Fruit fly (Drosophila melanogaster) whole organism, embryonic: Measurements from ENCODE around the gene wam.
A peak's percentile ranks its signal among the peaks of the same experiment; 100 is the strongest.

Experiments used
- BEAF-32 ChIP-seq: fragments of 200-800 bp; sonication (Bioruptor generic); optimal IDR thresholded peaks from 3 replicates; lab custom pipeline; 2017; ENCODE audit warnings: missing biosample characterization, missing genetic modification characterization, mild to moderate bottlenecking, moderate library complexity, missing genetic modification reagents
- CG10366 ChIP-seq: fragments of 200-800 bp; sonication (Bioruptor generic); IDR thresholded peaks from 2 replicates; pipeline ENCODE4 v1.3.6; 2022; ENCODE audit warnings: missing biosample characterization, missing genetic modification characterization
- CG11085 ChIP-seq: fragments of 200-800 bp; sonication (Bioruptor generic); IDR thresholded peaks from 2 replicates; pipeline ENCODE4 v1.3.6; 2022; ENCODE audit warnings: missing biosample characterization, missing genetic modification characterization
- CG11560 ChIP-seq: fragments of 200-800 bp; sonication (Bioruptor generic); IDR thresholded peaks from 3 replicates; pipeline ENCODE4 v1.3.6; 2022; ENCODE audit warnings: missing biosample characterization, missing genetic modification characterization
- CG12219 ChIP-seq: fragments of 200-800 bp; sonication (Bioruptor generic); optimal IDR thresholded peaks from 3 replicates; lab custom pipeline; 2018; ENCODE audit warnings: missing biosample characterization, mild to moderate bottlenecking, missing genetic modification characterization
- CG13775 ChIP-seq: fragments of 200-800 bp; sonication (Bioruptor generic); optimal IDR thresholded peaks from 3 replicates; lab custom pipeline; 2017; ENCODE audit warnings: missing biosample characterization, mild to moderate bottlenecking, missing genetic modification characterization
- CG15269 ChIP-seq: fragments of 200-800 bp; sonication (Bioruptor generic); optimal IDR thresholded peaks from 2 replicates; lab custom pipeline; 2018; ENCODE audit warnings: missing biosample characterization, mild to moderate bottlenecking, missing genetic modification characterization, moderate library complexity
- CG1529 ChIP-seq: fragments of 200-800 bp; sonication (Bioruptor generic); optimal IDR thresholded peaks from 3 replicates; lab custom pipeline; 2018; ENCODE audit warnings: missing biosample characterization, missing genetic modification characterization
- CG16815 ChIP-seq: fragments of 200-800 bp; sonication (Bioruptor generic); optimal IDR thresholded peaks from 3 replicates; lab custom pipeline; 2017; ENCODE audit warnings: missing biosample characterization, mild to moderate bottlenecking, missing genetic modification characterization
- CG17612 ChIP-seq: fragments of 200-800 bp; sonication (Bioruptor generic); IDR thresholded peaks from 2 replicates; pipeline ENCODE4 v1.3.6; 2022; ENCODE audit warnings: missing biosample characterization, missing genetic modification characterization
- CG2129 ChIP-seq: fragments of 200-800 bp; sonication (Bioruptor generic); IDR thresholded peaks from 2 replicates; pipeline ENCODE4 v1.3.6; 2022; ENCODE audit warnings: missing biosample characterization, missing genetic modification characterization; ENCODE audit not compliant: partially characterized antibody
- CG2889 ChIP-seq: fragments of 200-800 bp; sonication (Bioruptor generic); IDR thresholded peaks from 3 replicates; pipeline ENCODE4 v1.3.6; 2022; ENCODE audit warnings: missing biosample characterization, missing genetic modification characterization
- CG34224 ChIP-seq: fragments of 200-800 bp; sonication (Bioruptor generic); IDR thresholded peaks from 3 replicates; pipeline ENCODE4 v1.3.6; 2022; ENCODE audit warnings: missing biosample characterization, missing genetic modification characterization; ENCODE audit not compliant: partially characterized antibody
- CG4617 ChIP-seq: fragments of 200-800 bp; sonication (Bioruptor generic); optimal IDR thresholded peaks from 3 replicates; lab custom pipeline; 2016; ENCODE audit warnings: missing biosample characterization, missing genetic modification characterization, borderline replicate concordance
- CG4707 ChIP-seq: fragments of 200-800 bp; sonication (Bioruptor generic); optimal IDR thresholded peaks from 2 replicates; lab custom pipeline; 2018; ENCODE audit warnings: missing biosample characterization, mild to moderate bottlenecking, missing genetic modification characterization, moderate library complexity
- CG6683 ChIP-seq: fragments of 200-800 bp; sonication (Bioruptor generic); optimal IDR thresholded peaks from 2 replicates; lab custom pipeline; 2017; ENCODE audit warnings: missing biosample characterization, mild to moderate bottlenecking, missing genetic modification characterization, missing genetic modification reagents
- CG6813 ChIP-seq: fragments of 200-800 bp; sonication (Bioruptor generic); optimal IDR thresholded peaks from 2 replicates; lab custom pipeline; 2017; ENCODE audit warnings: missing biosample characterization, missing genetic modification characterization, mild to moderate bottlenecking, moderate library complexity, missing genetic modification reagents
- CG7745 ChIP-seq: fragments of 200-800 bp; sonication (Bioruptor generic); optimal IDR thresholded peaks from 2 replicates; lab custom pipeline; 2018; ENCODE audit warnings: missing biosample characterization, mild to moderate bottlenecking, missing genetic modification characterization, moderate library complexity
- CG8765 ChIP-seq: fragments of 200-800 bp; sonication (Bioruptor generic); IDR thresholded peaks from 2 replicates; pipeline ENCODE4 v1.3.6; 2022; ENCODE audit warnings: missing biosample characterization, missing genetic modification characterization
- Dip3 ChIP-seq: fragments of 200-800 bp; sonication (Bioruptor generic); optimal IDR thresholded peaks from 3 replicates; lab custom pipeline; 2016; ENCODE audit warnings: missing biosample characterization, missing genetic modification characterization
- Doc2 ChIP-seq: fragments of 200-800 bp; sonication (Bioruptor generic); IDR thresholded peaks from 2 replicates; pipeline ENCODE4 v1.3.6; 2022; ENCODE audit warnings: missing biosample characterization, missing genetic modification characterization
- GATAe ChIP-seq: fragments of 200-800 bp; sonication (Bioruptor generic); conservative IDR thresholded peaks from 2 replicates; pipeline ENCODE4 v1.3.6; 2022; ENCODE audit warnings: missing biosample characterization, missing genetic modification characterization
- Gug ChIP-seq: fragments of 200-800 bp; sonication (Bioruptor generic); IDR thresholded peaks from 4 replicates; pipeline ENCODE4 v1.3.6; 2022; ENCODE audit warnings: missing biosample characterization, missing genetic modification characterization
- H2.0 ChIP-seq: fragments of 200-800 bp; sonication (Bioruptor generic); IDR thresholded peaks from 2 replicates; pipeline ENCODE4 v1.3.6; 2022; ENCODE audit warnings: missing biosample characterization, missing genetic modification characterization
- Kr ChIP-seq: fragments of 200-800 bp; sonication (Bioruptor generic); optimal IDR thresholded peaks from 2 replicates; lab custom pipeline; 2017; ENCODE audit warnings: missing biosample characterization, mild to moderate bottlenecking, missing genetic modification characterization
- Lim3 ChIP-seq: fragments of 200-800 bp; sonication (Bioruptor generic); IDR thresholded peaks from 2 replicates; pipeline ENCODE4 v1.3.6; 2022; ENCODE audit warnings: missing biosample characterization, missing genetic modification characterization
- MESR4 ChIP-seq: fragments of 200-800 bp; sonication (Bioruptor generic); optimal IDR thresholded peaks from 2 replicates; lab custom pipeline; 2018; ENCODE audit warnings: missing biosample characterization, mild to moderate bottlenecking, missing genetic modification characterization, moderate library complexity
- NK7.1 ChIP-seq: fragments of 200-800 bp; sonication (Bioruptor generic); optimal IDR thresholded peaks from 3 replicates; lab custom pipeline; 2016; ENCODE audit warnings: missing biosample characterization, missing genetic modification characterization
- Opbp ChIP-seq: fragments of 200-800 bp; sonication (Bioruptor generic); IDR thresholded peaks from 3 replicates; pipeline ENCODE4 v1.3.6; 2022; ENCODE audit warnings: missing biosample characterization, missing genetic modification characterization; ENCODE audit not compliant: partially characterized antibody
- Side ChIP-seq: fragments of 200-800 bp; sonication (Bioruptor generic); optimal IDR thresholded peaks from 2 replicates; lab custom pipeline; 2016; ENCODE audit warnings: missing biosample characterization, missing genetic modification characterization
- TFAM ChIP-seq: fragments of 200-800 bp; sonication (Bioruptor generic); optimal IDR thresholded peaks from 2 replicates; lab custom pipeline; 2017; ENCODE audit warnings: missing biosample characterization, missing genetic modification characterization, inconsistent platforms
- ara ChIP-seq: fragments of 200-800 bp; sonication (Bioruptor generic); IDR thresholded peaks from 2 replicates; pipeline ENCODE4 v1.3.6; 2022; ENCODE audit warnings: missing biosample characterization, missing genetic modification characterization
- cato ChIP-seq: fragments of 200-800 bp; sonication (Bioruptor generic); optimal IDR thresholded peaks from 2 replicates; lab custom pipeline; 2016; ENCODE audit warnings: missing biosample characterization, missing genetic modification characterization, borderline replicate concordance
- crol ChIP-seq: fragments of 200-800 bp; sonication (Bioruptor generic); IDR thresholded peaks from 2 replicates; pipeline ENCODE4 v1.3.6; 2022; ENCODE audit warnings: missing biosample characterization, missing genetic modification characterization
- emc ChIP-seq: fragments of 200-800 bp; sonication (Bioruptor generic); optimal IDR thresholded peaks from 2 replicates; lab custom pipeline; 2016; ENCODE audit warnings: missing biosample characterization, missing genetic modification characterization
- eve ChIP-seq, 2 experiments: fragments of >200 bp; optimal IDR thresholded peaks; 2 replicates each; lab custom pipeline; 2017; ENCODE audit warnings: missing biosample characterization in 2 of 2, missing genetic modification characterization in 2 of 2
- ewg ChIP-seq: fragments of 200-800 bp; sonication (Bioruptor generic); optimal IDR thresholded peaks from 3 replicates; lab custom pipeline; 2017; ENCODE audit warnings: mild to moderate bottlenecking, missing biosample characterization, missing genetic modification reagents, missing genetic modification characterization
- gce ChIP-seq: fragments of 200-800 bp; sonication (Bioruptor generic); IDR thresholded peaks from 3 replicates; pipeline ENCODE4 v1.3.6; 2022; ENCODE audit warnings: missing biosample characterization, missing genetic modification characterization
- gcm2 ChIP-seq: fragments of 200-800 bp; sonication (Bioruptor generic); optimal IDR thresholded peaks from 2 replicates; lab custom pipeline; 2016; ENCODE audit warnings: missing biosample characterization, missing genetic modification characterization
- gsb ChIP-seq: fragments of 200-800 bp; sonication (Bioruptor generic); IDR thresholded peaks from 2 replicates; pipeline ENCODE4 v1.3.6; 2022; ENCODE audit warnings: missing biosample characterization, missing genetic modification characterization
- gt ChIP-seq: fragments of 200-800 bp; sonication (Bioruptor generic); IDR thresholded peaks from 2 replicates; pipeline ENCODE4 v1.3.6; 2022; ENCODE audit warnings: missing biosample characterization, missing genetic modification characterization
- hth ChIP-seq: fragments of >200 bp; optimal IDR thresholded peaks from 2 replicates; lab custom pipeline; 2017; ENCODE audit warnings: inconsistent platforms
- jumu ChIP-seq: fragments of 200-800 bp; sonication (Bioruptor generic); optimal IDR thresholded peaks from 3 replicates; lab custom pipeline; 2016; ENCODE audit warnings: missing biosample characterization, missing genetic modification characterization
- nerfin-1 ChIP-seq: fragments of 200-800 bp; sonication (Bioruptor generic); optimal IDR thresholded peaks from 3 replicates; lab custom pipeline; 2019; ENCODE audit warnings: missing biosample characterization, mild to moderate bottlenecking, missing genetic modification characterization, moderate library complexity
- row ChIP-seq: fragments of 200-800 bp; sonication (Bioruptor generic); IDR thresholded peaks from 3 replicates; pipeline ENCODE4 v1.3.6; 2022; ENCODE audit warnings: missing biosample characterization, missing genetic modification characterization
- salm ChIP-seq: fragments of 200-800 bp; sonication (Bioruptor generic); optimal IDR thresholded peaks from 2 replicates; lab custom pipeline; 2018; ENCODE audit warnings: missing biosample characterization, mild to moderate bottlenecking, missing genetic modification characterization
- sqz ChIP-seq: fragments of 200-800 bp; sonication (Bioruptor generic); optimal IDR thresholded peaks from 3 replicates; lab custom pipeline; 2018; ENCODE audit warnings: missing biosample characterization, mild to moderate bottlenecking, missing genetic modification characterization
- ttk ChIP-seq: fragments of 200-800 bp; sonication (Bioruptor generic); IDR thresholded peaks from 2 replicates; pipeline ENCODE4 v2.1.2; 2022; ENCODE audit warnings: missing biosample characterization, missing genetic modification characterization
- tup ChIP-seq: fragments of 200-800 bp; sonication (Bioruptor generic); optimal IDR thresholded peaks from 2 replicates; lab custom pipeline; 2016; ENCODE audit warnings: missing biosample characterization, mild to moderate bottlenecking, missing genetic modification characterization, moderate library complexity
- vfl ChIP-seq: fragments of 200-800 bp; sonication (Bioruptor generic); optimal IDR thresholded peaks from 2 replicates; lab custom pipeline; 2016; ENCODE audit warnings: missing biosample characterization, missing genetic modification characterization

The wam gene

DNA sequence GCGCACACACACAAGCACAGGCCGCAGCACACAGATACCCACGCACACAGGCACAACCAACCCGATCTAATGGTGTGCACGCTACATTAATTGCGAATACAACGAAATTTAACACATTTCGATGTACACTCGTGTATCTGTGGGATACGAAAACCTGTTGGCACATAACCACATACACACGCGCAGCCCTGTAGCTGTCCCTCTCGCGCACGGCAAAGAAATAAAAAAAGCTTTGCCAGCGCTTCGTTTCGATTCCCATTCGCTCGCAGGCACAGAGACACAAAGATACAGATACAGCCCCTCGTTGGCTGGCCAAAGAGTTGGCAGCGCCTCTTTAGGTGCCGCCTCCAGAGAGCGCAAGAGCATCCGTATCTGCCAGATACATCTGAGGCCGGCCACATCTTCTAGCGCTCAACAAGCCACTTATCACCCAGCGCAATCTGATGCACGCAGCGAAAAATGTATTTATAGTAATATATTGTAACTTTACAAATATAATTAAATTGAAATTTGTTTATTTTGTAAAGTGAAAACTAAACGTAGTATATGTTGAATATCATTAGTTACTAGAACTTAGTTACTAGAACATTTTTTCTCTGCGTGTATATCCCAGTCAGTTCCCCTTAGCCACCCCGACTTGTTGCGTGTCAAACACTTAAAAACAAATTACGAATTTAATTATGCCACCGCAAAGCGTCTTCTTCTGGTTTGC, 5.4 kb upstream of the wam start (continued):
- TF ChIP-seq row (GFP tag; lab: Robert Waterston, UW) (peak; percentile 75), CG4617 (GFP tag; lab: Kevin White, UChicago) (no peak), CG6813 (GFP tag; lab: Kevin White, UChicago) (peak; percentile 29), gt (GFP tag; lab: Robert Waterston, UW) (no peak), CG16815 (GFP tag; lab: Kevin White, UChicago) (peak; percentile 34), CG4707 (no peak), BEAF-32 (GFP tag; lab: Kevin White, UChicago) (no peak), CG34224 (GFP tag; lab: Robert Waterston, UW) (peak; percentile 26; the same call in 1 of the 3 replicates), MESR4 (GFP tag; lab: Kevin White, UChicago) (no peak), vfl (GFP tag; lab: Kevin White, UChicago) (no peak), Dip3 (no peak), salm (tag; lab: Kevin White, UChicago) (no peak), Side (no peak), crol (GFP tag; lab: Robert Waterston, UW) (no peak), TFAM (no peak), CG6683 (GFP tag; lab: Kevin White, UChicago) (no peak), Kr (GFP tag; lab: Kevin White, UChicago) (no peak), H2.0 (GFP tag; lab: Robert Waterston, UW) (peak; percentile 28; the same call in 1 of the 2 replicates), CG2889 (GFP tag; lab: Robert Waterston, UW) (no peak), Opbp (GFP tag; lab: Robert Waterston, UW) (peak; percentile 15; the same call in 1 of the 3 replicates), ttk (GFP tag; lab: Robert Waterston, UW) (peak; percentile 72), CG13775 (GFP tag; lab: Kevin White, UChicago) (peak; percentile 56), nerfin-1 (tag; lab: Kevin White, UChicago) (peak; percentile 35), Doc2 (GFP tag; lab: Robert Waterston, UW) (no peak), CG12219 (GFP tag; lab: Kevin White, UChicago) (peak; percentile 40), CG8765 (GFP tag; lab: Robert Waterston, UW) (no peak; the same call in 1 of the 2 replicates), eve (GFP tag; optimal IDR thresholded peaks at IDR 0.05; lab: Kevin White, UChicago) (no peak), GATAe (GFP tag; lab: Robert Waterston, UW) (no peak), ewg (GFP tag; lab: Kevin White, UChicago) (peak; percentile 9), gcm2 (GFP tag; lab: Kevin White, UChicago) (no peak), NK7.1 (GFP tag; lab: Kevin White, UChicago) (no peak), cato (GFP tag; lab: Kevin White, UChicago) (peak; percentile 19), tup (GFP tag; lab: Kevin White, UChicago) (no peak), CG10366 (peak; percentile 64), hth (lab: Kevin White, UChicago) (no peak), CG7745 (no peak), CG17612 (GFP tag; lab: Robert Waterston, UW) (no peak), CG15269 (no peak), jumu (GFP tag; lab: Kevin White, UChicago) (no peak), CG11560 (tag; lab: Robert Waterston, UW) (no peak), emc (no peak), Lim3 (0 out of 2 replicates have a peak, but pooled peaks have one; percentile 19), CG2129 (GFP tag; lab: Robert Waterston, UW) (no peak), CG1529 (GFP tag; lab: Kevin White, UChicago) (peak; percentile 41), ara (GFP tag; lab: Robert Waterston, UW) (peak; percentile 70; the same call in 1 of the 2 replicates), gsb (no peak), gce (GFP tag; lab: Robert Waterston, UW) (0 out of 3 replicates have a peak, but pooled peaks have one; percentile 28), sqz (peak; percentile 48), Gug (GFP tag; lab: Robert Waterston, UW) (peak; percentile 31; the same call in 1 of the 4 replicates), CG11085 (GFP tag; lab: Robert Waterston, UW) (peak; percentile 43; the same call in 1 of the 2 replicates)
